Worm (Caenorhabditis elegans) whole organism, late embryonic: ENCODE data around the gene F31F7.2.

ENCODE experiments used
- C08G9.2 ChIP-seq: sonication (generic microtip); optimal IDR thresholded peaks from 2 replicates; lab custom pipeline; 2016; ENCODE audit warnings: mild to moderate bottlenecking, missing genetic modification characterization, moderate library complexity, missing compliant biosample characterization
- ceh-6 ChIP-seq: fragments of 200-800 bp; sonication (Bioruptor generic); optimal IDR thresholded peaks from 2 replicates; lab custom pipeline; 2018; ENCODE audit warnings: mild to moderate bottlenecking, missing genetic modification characterization, missing compliant biosample characterization
- eyg-1 ChIP-seq: sonication (generic microtip); optimal IDR thresholded peaks from 2 replicates; lab custom pipeline; 2016; ENCODE audit warnings: missing genotype, missing genetic modification characterization, missing compliant biosample characterization
- hlh-6 ChIP-seq: sonication (generic microtip); optimal IDR thresholded peaks from 2 replicates; lab custom pipeline; 2016; ENCODE audit warnings: missing genotype, missing genetic modification characterization, missing compliant biosample characterization

Gene F31F7.2

DNA sequence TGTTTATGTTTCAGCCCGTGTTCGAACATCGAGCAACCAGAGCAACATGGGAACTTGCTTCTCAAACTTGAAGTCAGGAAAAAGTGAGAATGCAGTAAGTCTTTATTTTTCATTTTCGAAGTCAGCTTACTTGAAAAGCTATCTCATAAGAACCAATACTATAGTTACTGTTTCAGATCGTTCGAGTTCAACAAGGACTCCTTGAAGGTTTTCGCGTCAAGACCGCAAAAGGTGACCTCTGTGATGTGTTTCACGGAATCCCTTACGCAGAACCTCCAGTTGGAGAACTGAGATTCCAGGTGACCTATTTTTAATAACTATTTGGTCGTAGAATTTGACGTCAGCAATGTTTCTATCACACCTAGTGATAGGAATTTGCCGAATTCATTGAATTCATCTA is 53.0 kb downstream of the F31F7.2 start:
- TF ChIP-seq hlh-6 (tag; lab: Kevin White, UChicago) (no peak), eyg-1 (tag; lab: Kevin White, UChicago) (no peak), ceh-6 (GFP tag; lab: Kevin White, UChicago) (no peak), C08G9.2 (tag; lab: Kevin White, UChicago) (no peak)
